Fruit fly (Drosophila melanogaster): ENCODE data around the gene CG42699.

CG42699 gene

dm6 chrX:5789187-5789586 lies 24.8 kb downstream of the CG42699 start, which contains the start of gene CG15767:
Gene CG15767, plus strand, starts transcription at chrX:5789487.
- TF ChIP-seq EcR (GFP tag; optimal IDR thresholded peaks at IDR 0.05) (no peak), Dll (optimal IDR thresholded peaks at IDR 0.05) (no peak), CG8478 (optimal IDR thresholded peaks at IDR 0.05) (no peak), pan (optimal IDR thresholded peaks at IDR 0.05) (no peak), usp (GFP tag; optimal IDR thresholded peaks at IDR 0.05) (no peak), psq (optimal IDR thresholded peaks at IDR 0.05) (no peak)

DNA sequence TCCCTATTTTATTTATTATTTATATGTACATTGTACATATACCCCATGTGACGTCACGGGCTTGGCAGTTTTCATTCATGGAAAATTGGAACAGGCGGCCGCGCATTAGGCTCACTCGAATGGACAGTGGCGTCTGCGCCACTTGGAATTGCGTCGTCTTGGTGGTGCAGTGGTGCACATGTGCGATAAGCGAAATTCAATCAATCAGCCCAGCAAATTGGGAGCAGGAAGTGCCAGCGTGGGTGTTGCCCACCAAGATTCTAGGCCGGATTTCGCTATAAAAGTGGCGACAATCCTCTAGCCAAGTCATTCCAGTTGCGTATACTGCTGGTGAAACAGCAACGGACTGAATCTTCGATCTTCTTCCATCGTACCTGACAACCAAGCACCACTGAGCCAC lies 27.5 kb downstream of the CG42699 start, which contains the start of gene CG12239:
CG12239 (plus strand) TSS at position 301 of the 400 bp plus-strand sequence.
- TF ChIP-seq psq (optimal IDR thresholded peaks at IDR 0.05) (no peak), usp (GFP tag; optimal IDR thresholded peaks at IDR 0.05) (no peak), EcR (GFP tag; optimal IDR thresholded peaks at IDR 0.05) (no peak)

- TF ChIP-seq CG8478 (optimal IDR thresholded peaks at IDR 0.05) (no peak), EcR (GFP tag; optimal IDR thresholded peaks at IDR 0.05) (no peak), pan (optimal IDR thresholded peaks at IDR 0.05) (no peak), usp (GFP tag; optimal IDR thresholded peaks at IDR 0.05) (no peak), Dll (optimal IDR thresholded peaks at IDR 0.05) (no peak), psq (optimal IDR thresholded peaks at IDR 0.05) (no peak)
Observed at dm6 chrX:5800634-5801033, 36.3 kb downstream of the CG42699 start.

dm6 chrX:5804377-5804776 lies 40.0 kb downstream of the CG42699 start, which contains the start of gene Cpr5C:
Gene Cpr5C, plus strand, starts transcription at chrX:5804677.
- TF ChIP-seq pan (optimal IDR thresholded peaks at IDR 0.05) (no peak), usp (GFP tag; optimal IDR thresholded peaks at IDR 0.05) (no peak), EcR (GFP tag; optimal IDR thresholded peaks at IDR 0.05) (no peak), Dll (optimal IDR thresholded peaks at IDR 0.05) (no peak), psq (optimal IDR thresholded peaks at IDR 0.05) (no peak)

dm6 chrX:5808654-5809053 lies 44.3 kb downstream of the CG42699 start, which contains the start of gene Prosbeta2R1:
Gene Prosbeta2R1, plus strand, starts transcription at chrX:5808954.
- no peak for TF ChIP-seq Dll (optimal IDR thresholded peaks at IDR 0.05)
- no peak for TF ChIP-seq usp (GFP tag; optimal IDR thresholded peaks at IDR 0.05)
- TF ChIP-seq CG8478 (optimal IDR thresholded peaks at IDR 0.05) = no peak
- no peak for TF ChIP-seq EcR (GFP tag; optimal IDR thresholded peaks at IDR 0.05)
- no peak for TF ChIP-seq psq (optimal IDR thresholded peaks at IDR 0.05)
- no peak for TF ChIP-seq pan (optimal IDR thresholded peaks at IDR 0.05)

- no peak for TF ChIP-seq pan (optimal IDR thresholded peaks at IDR 0.05)
- no peak for TF ChIP-seq CG8478 (optimal IDR thresholded peaks at IDR 0.05)
- no peak for TF ChIP-seq psq (optimal IDR thresholded peaks at IDR 0.05)
- no peak for TF ChIP-seq EcR (GFP tag; optimal IDR thresholded peaks at IDR 0.05)
- no peak for TF ChIP-seq Dll (optimal IDR thresholded peaks at IDR 0.05)
- no peak for TF ChIP-seq usp (GFP tag; optimal IDR thresholded peaks at IDR 0.05)
Observed at dm6 chrX:5812877-5813276, 48.5 kb downstream of the CG42699 start, which contains the start of gene CG44329. Gene CG44329, minus strand, starts transcription at chrX:5812977.

- TF ChIP-seq EcR (GFP tag; optimal IDR thresholded peaks at IDR 0.05) (no peak), Dll (optimal IDR thresholded peaks at IDR 0.05) (no peak), pan (optimal IDR thresholded peaks at IDR 0.05) (no peak), psq (optimal IDR thresholded peaks at IDR 0.05) (no peak), usp (GFP tag; optimal IDR thresholded peaks at IDR 0.05) (no peak), CG8478 (optimal IDR thresholded peaks at IDR 0.05) (no peak)
Observed at dm6 chrX:5815720-5816119, 51.4 kb downstream of the CG42699 start, which contains the start of gene AgmNAT. Gene AgmNAT, minus strand, starts transcription at chrX:5815820.

dm6 chrX:5817191-5817590 lies 52.8 kb downstream of the CG42699 start:
- TF ChIP-seq EcR (GFP tag; optimal IDR thresholded peaks at IDR 0.05) (no peak), usp (GFP tag; optimal IDR thresholded peaks at IDR 0.05) (no peak), pan (optimal IDR thresholded peaks at IDR 0.05) (no peak), psq (optimal IDR thresholded peaks at IDR 0.05) (no peak), CG8478 (optimal IDR thresholded peaks at IDR 0.05) (no peak), Dll (optimal IDR thresholded peaks at IDR 0.05) (no peak)

DNA sequence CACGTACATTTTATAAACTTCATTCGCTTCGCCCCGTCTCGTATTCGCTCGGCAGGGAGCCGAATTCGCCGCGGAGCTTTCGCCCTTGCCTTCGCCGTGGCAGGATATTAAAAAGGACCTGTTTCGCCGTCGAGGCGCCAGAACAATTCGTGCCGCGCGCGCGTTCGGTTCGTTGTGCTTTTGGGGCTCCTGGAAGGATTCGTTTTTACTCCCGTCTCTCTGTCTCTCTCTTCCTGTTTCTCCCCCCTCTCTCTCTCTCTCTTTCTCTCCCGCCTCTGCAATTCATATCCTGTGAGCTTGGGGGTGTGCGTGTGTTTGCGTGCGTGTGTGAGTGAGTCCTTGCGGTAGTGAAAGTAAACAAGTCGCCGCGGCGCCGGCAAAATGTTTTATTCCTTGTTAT lies 54.1 kb downstream of the CG42699 start, which contains the start of gene CG15765:
CG15765 (plus strand) TSS at position 132 of the 400 bp plus-strand sequence.
- TF ChIP-seq CG8478 (optimal IDR thresholded peaks at IDR 0.05) (no peak), usp (GFP tag; optimal IDR thresholded peaks at IDR 0.05) (no peak), EcR (GFP tag; optimal IDR thresholded peaks at IDR 0.05) (no peak), Dll (optimal IDR thresholded peaks at IDR 0.05) (no peak), psq (optimal IDR thresholded peaks at IDR 0.05) (no peak), pan (optimal IDR thresholded peaks at IDR 0.05) (no peak)

dm6 chrX:5819972-5820371 lies 55.6 kb downstream of the CG42699 start:
- no peak for TF ChIP-seq pan (optimal IDR thresholded peaks at IDR 0.05)
- no peak for TF ChIP-seq Dll (optimal IDR thresholded peaks at IDR 0.05)
- TF ChIP-seq CG8478 (optimal IDR thresholded peaks at IDR 0.05) = no peak
- TF ChIP-seq usp (GFP tag; optimal IDR thresholded peaks at IDR 0.05) = no peak
- no peak for TF ChIP-seq EcR (GFP tag; optimal IDR thresholded peaks at IDR 0.05)
- TF ChIP-seq psq (optimal IDR thresholded peaks at IDR 0.05) = no peak
